Fruit fly (Drosophila melanogaster): Measurements from ENCODE around the gene CG31815.
A peak's percentile ranks its signal among the peaks of the same experiment; 100 is the strongest.

CG31815 gene

dm6 chr2L:16656692-16657109 is 51.1 kb downstream of the CG31815 start (continued):
- no peak for TF ChIP-seq net (GFP tag; optimal IDR thresholded peaks at IDR 0.05)
- peak; percentile 62 for TF ChIP-seq CG31627 (GFP tag; optimal IDR thresholded peaks at IDR 0.05)
- TF ChIP-seq Eip75B (GFP tag; optimal IDR thresholded peaks at IDR 0.05): no peak
- no peak for TF ChIP-seq CG6276 (GFP tag; optimal IDR thresholded peaks at IDR 0.05)
- peak; percentile 74 for TF ChIP-seq eg (GFP tag; IDR thresholded peaks at IDR 0.05)
- TF ChIP-seq Ets96B (tag; optimal IDR thresholded peaks at IDR 0.05): peak; percentile 48
- TF ChIP-seq Sox102F (GFP tag; optimal IDR thresholded peaks at IDR 0.05): peak; percentile 12
- TF ChIP-seq Smox (GFP tag; optimal IDR thresholded peaks at IDR 0.05): no peak
- TF ChIP-seq Hr38 (GFP tag; optimal IDR thresholded peaks at IDR 0.05): no peak
- peak; percentile 38; the same call in 1 of the 2 replicates for TF ChIP-seq CG15336 (GFP tag; IDR thresholded peaks at IDR 0.05)
- no peak for TF ChIP-seq Lpt (GFP tag; optimal IDR thresholded peaks at IDR 0.05)
- TF ChIP-seq CG6163 (GFP tag; IDR thresholded peaks at IDR 0.05): 0 out of 3 replicates have a peak, but pooled peaks have one; percentile 23
- no peak for TF ChIP-seq Gug (GFP tag; IDR thresholded peaks at IDR 0.05)
- peak; percentile 55 for TF ChIP-seq cyc (GFP tag; optimal IDR thresholded peaks at IDR 0.05)
- TF ChIP-seq CG3919 (GFP tag; optimal IDR thresholded peaks at IDR 0.05): no peak
- TF ChIP-seq ss (GFP tag; optimal IDR thresholded peaks at IDR 0.05): no peak
- TF ChIP-seq esn (GFP tag; optimal IDR thresholded peaks at IDR 0.05): peak; percentile 73
- TF ChIP-seq Eip78C (GFP tag): peak; percentile 73
- TF ChIP-seq CG6792 (GFP tag; optimal IDR thresholded peaks at IDR 0.05): peak; percentile 30
- TF ChIP-seq CG9139 (GFP tag; optimal IDR thresholded peaks at IDR 0.05): no peak
- TF ChIP-seq CG8319 (GFP tag; optimal IDR thresholded peaks at IDR 0.05): no peak
- no peak for TF ChIP-seq CG6854 (GFP tag; optimal IDR thresholded peaks at IDR 0.05)
- no peak for TF ChIP-seq spab (GFP tag; optimal IDR thresholded peaks at IDR 0.05)
- TF ChIP-seq CG4318 (GFP tag; optimal IDR thresholded peaks at IDR 0.05): no peak
- TF ChIP-seq svp (GFP tag): peak; percentile 88
- TF ChIP-seq CG11762 (GFP tag; optimal IDR thresholded peaks at IDR 0.05; ENCODE audit: insufficient read depth): no peak
- TF ChIP-seq OdsH (GFP tag; optimal IDR thresholded peaks at IDR 0.05): no peak
- peak; percentile 66 for TF ChIP-seq Met (GFP tag; optimal IDR thresholded peaks at IDR 0.05)
- no peak for TF ChIP-seq fd85E (GFP tag; optimal IDR thresholded peaks at IDR 0.05)
- peak; percentile 51 for TF ChIP-seq Hr39 (GFP tag; optimal IDR thresholded peaks at IDR 0.05)
- TF ChIP-seq CG7368 (GFP tag; optimal IDR thresholded peaks at IDR 0.05): no peak
- peak; percentile 55 for TF ChIP-seq pdm3 (GFP tag; optimal IDR thresholded peaks at IDR 0.05)
- TF ChIP-seq Ets21C (GFP tag; optimal IDR thresholded peaks at IDR 0.05): peak; percentile 28
- peak; percentile 49 for TF ChIP-seq CG3032 (tag; optimal IDR thresholded peaks at IDR 0.05)
- no peak for TF ChIP-seq CG32006 (GFP tag; optimal IDR thresholded peaks at IDR 0.05)
- TF ChIP-seq acj6 (GFP tag; optimal IDR thresholded peaks at IDR 0.05): no peak
- no peak for TF ChIP-seq fkh (GFP tag; optimal IDR thresholded peaks at IDR 0.05)
- no peak for TF ChIP-seq dac (GFP tag; optimal IDR thresholded peaks at IDR 0.05)
